Worm (Caenorhabditis elegans) whole organism, mixed stage, embryonic: Measurements from ENCODE around the gene F09C6.15.
"Not testable (repeated sequence)": the region's sequence is repeated elsewhere in the genome, so short reads cannot be mapped to it uniquely, and the experiment has no call there.

Experiments
- M03D4.4 ChIP-seq: sonication (generic microtip); optimal IDR thresholded peaks from 2 replicates; lab custom pipeline; 2017; ENCODE audit warnings: mild to moderate bottlenecking, missing genetic modification characterization, missing compliant biosample characterization
- bed-3 ChIP-seq: fragments of 200-800 bp; sonication (Bioruptor generic); optimal IDR thresholded peaks from 3 replicates; lab custom pipeline; 2018; ENCODE audit warnings: mild to moderate bottlenecking, missing genetic modification characterization, moderate library complexity, missing compliant biosample characterization
- blmp-1 ChIP-seq: fragments of 150-350 bp; optimal IDR thresholded peaks from 2 replicates; lab custom pipeline; 2014; ENCODE audit warnings: missing biosample characterization, missing genetic modification characterization
- ceh-39 ChIP-seq: fragments of 150-350 bp; optimal IDR thresholded peaks from 2 replicates; lab custom pipeline; 2014; ENCODE audit warnings: missing biosample characterization, missing genetic modification characterization
- ceh-43 ChIP-seq: fragments of 200-800 bp; sonication (Bioruptor generic); optimal IDR thresholded peaks from 2 replicates; lab custom pipeline; 2018; ENCODE audit warnings: mild to moderate bottlenecking, missing genetic modification characterization, moderate library complexity, missing compliant biosample characterization
- cnd-1 ChIP-seq: fragments of 200-800 bp; sonication (Bioruptor generic); optimal IDR thresholded peaks from 2 replicates; lab custom pipeline; 2018; ENCODE audit warnings: mild to moderate bottlenecking, missing genetic modification characterization, missing compliant biosample characterization
- flh-1 ChIP-seq: fragments of 200-800 bp; sonication (Bioruptor generic); optimal IDR thresholded peaks from 2 replicates; lab custom pipeline; 2018; ENCODE audit warnings: mild to moderate bottlenecking, missing genetic modification characterization, moderate library complexity, missing compliant biosample characterization
- ham-2 ChIP-seq: fragments of 200-800 bp; sonication (Bioruptor generic); optimal IDR thresholded peaks from 2 replicates; lab custom pipeline; 2018; ENCODE audit warnings: mild to moderate bottlenecking, missing genetic modification characterization, missing compliant biosample characterization
- hlh-1 ChIP-seq: fragments of 150-350 bp; optimal IDR thresholded peaks from 2 replicates; lab custom pipeline; 2014; ENCODE audit warnings: missing biosample characterization, missing genetic modification reagents, missing genetic modification characterization
- lin-13 ChIP-seq: fragments of 150-350 bp; optimal IDR thresholded peaks from 2 replicates; lab custom pipeline; 2014; ENCODE audit warnings: missing biosample characterization, missing genetic modification characterization
- lin-32 ChIP-seq: fragments of 200-800 bp; sonication (Bioruptor generic); optimal IDR thresholded peaks from 2 replicates; lab custom pipeline; 2018; ENCODE audit warnings: mild to moderate bottlenecking, missing genetic modification characterization, missing compliant biosample characterization
- mls-2 ChIP-seq: sonication (generic microtip); optimal IDR thresholded peaks from 2 replicates; lab custom pipeline; 2016; ENCODE audit warnings: mild to moderate bottlenecking, missing genetic modification characterization, moderate library complexity, missing compliant biosample characterization
- nhr-237 ChIP-seq: fragments of 150-350 bp; optimal IDR thresholded peaks from 2 replicates; lab custom pipeline; 2014; ENCODE audit warnings: missing biosample characterization, missing genetic modification characterization
- nhr-28 ChIP-seq: fragments of 150-350 bp; optimal IDR thresholded peaks from 2 replicates; lab custom pipeline; 2014; ENCODE audit warnings: missing biosample characterization, missing genetic modification characterization
- nhr-76 ChIP-seq: sonication (generic microtip); optimal IDR thresholded peaks from 2 replicates; lab custom pipeline; 2017; ENCODE audit warnings: missing biosample characterization, missing genetic modification characterization
- sem-2 ChIP-seq: fragments of 200-800 bp; sonication (Bioruptor generic); optimal IDR thresholded peaks from 2 replicates; lab custom pipeline; 2018; ENCODE audit warnings: mild to moderate bottlenecking, missing genetic modification characterization, missing compliant biosample characterization
- sptf-1 ChIP-seq: sonication (generic microtip); optimal IDR thresholded peaks from 2 replicates; lab custom pipeline; 2017; ENCODE audit warnings: mild to moderate bottlenecking, missing genetic modification characterization, moderate library complexity, missing compliant biosample characterization
- tbx-8 ChIP-seq: fragments of 200-800 bp; sonication (Bioruptor generic); optimal IDR thresholded peaks from 2 replicates; lab custom pipeline; 2018; ENCODE audit warnings: mild to moderate bottlenecking, missing genetic modification characterization, moderate library complexity, missing compliant biosample characterization
- unc-62 ChIP-seq: fragments of 150-350 bp; optimal IDR thresholded peaks from 2 replicates; lab custom pipeline; 2014; ENCODE audit warnings: missing biosample characterization, missing genetic modification reagents, missing genetic modification characterization
- zip-8 ChIP-seq: fragments of 150-350 bp; optimal IDR thresholded peaks from 2 replicates; lab custom pipeline; 2014; ENCODE audit warnings: missing biosample characterization, missing genetic modification characterization

Gene F09C6.15

DNA sequence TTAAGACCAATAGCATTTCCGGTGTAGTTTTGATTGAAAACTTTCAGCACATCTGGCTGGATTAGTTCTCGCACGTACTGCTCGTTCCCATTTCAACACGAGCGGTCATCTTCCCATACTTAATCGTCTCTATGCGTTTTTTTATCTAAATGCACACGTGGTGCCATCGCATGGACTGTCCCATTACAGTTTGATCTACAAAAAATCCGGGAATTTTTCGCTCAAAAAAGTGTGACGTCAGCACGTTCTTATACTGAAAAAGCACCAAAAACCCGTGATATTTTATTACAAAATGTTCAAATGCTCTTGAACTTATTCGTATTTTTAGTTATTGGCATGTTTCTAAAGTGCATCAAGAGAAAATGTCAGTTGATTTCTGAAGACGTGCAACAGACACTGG lies 28.4 kb downstream of the F09C6.15 start, which contains the start of gene Y102A5C.4:
Y102A5C.4 (plus strand) TSS at position 301 of the 400 bp plus-strand sequence.
- TF ChIP-seq mls-2 (no peak), bed-3 (GFP tag; lab: Kevin White, UChicago) (no peak), lin-32 (GFP tag; lab: Kevin White, UChicago) (no peak), cnd-1 (tag; lab: Kevin White, UChicago) (no peak), blmp-1 (tag; lab: Kevin White, UChicago) (no peak), hlh-1 (no peak), flh-1 (GFP tag; lab: Kevin White, UChicago) (no peak), ceh-43 (GFP tag; lab: Kevin White, UChicago) (no peak), nhr-76 (no peak), nhr-237 (tag; lab: Kevin White, UChicago) (no peak), zip-8 (tag; lab: Kevin White, UChicago) (no peak), unc-62 (GFP tag; lab: Kevin White, UChicago) (no peak), M03D4.4 (tag; lab: Kevin White, UChicago) (no peak)

DNA sequence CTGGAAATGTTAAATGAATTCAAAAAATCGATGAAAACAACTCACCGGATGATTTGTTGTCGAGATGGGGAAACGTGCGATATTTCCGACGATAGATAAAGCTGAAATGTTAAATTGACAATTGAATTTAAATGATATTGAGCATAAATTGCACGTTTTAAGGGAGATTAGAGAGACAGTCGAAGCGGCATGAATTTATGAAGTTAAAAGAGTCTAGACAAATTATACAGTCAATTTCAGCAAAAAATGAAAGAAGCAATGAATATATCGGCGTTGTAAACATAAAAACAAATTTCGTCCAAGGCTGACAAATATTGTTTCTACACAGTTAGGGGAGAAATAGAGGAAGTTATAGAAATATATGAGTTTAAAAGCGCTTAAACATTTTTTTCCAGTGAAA lies 33.8 kb downstream of the F09C6.15 start, which contains the start of gene Y102A5C.36:
Y102A5C.36 (minus strand) TSS at position 101 of the 400 bp plus-strand sequence.
- no peak for TF ChIP-seq tbx-8 (GFP tag; lab: Kevin White, UChicago)
- TF ChIP-seq cnd-1 (tag; lab: Kevin White, UChicago): no peak
- no peak for TF ChIP-seq M03D4.4 (tag; lab: Kevin White, UChicago)
- no peak for TF ChIP-seq nhr-76
- no peak for TF ChIP-seq lin-32 (GFP tag; lab: Kevin White, UChicago)
- TF ChIP-seq sptf-1: no peak
- no peak for TF ChIP-seq nhr-28
- TF ChIP-seq bed-3 (GFP tag; lab: Kevin White, UChicago): no peak
- TF ChIP-seq lin-13 (tag; lab: Kevin White, UChicago): no peak
- TF ChIP-seq ham-2 (GFP tag; lab: Kevin White, UChicago): no peak
- TF ChIP-seq sem-2 (GFP tag; lab: Kevin White, UChicago): no peak
- no peak for TF ChIP-seq flh-1 (GFP tag; lab: Kevin White, UChicago)
- TF ChIP-seq zip-8 (tag; lab: Kevin White, UChicago): no peak
- TF ChIP-seq hlh-1: no peak

DNA sequence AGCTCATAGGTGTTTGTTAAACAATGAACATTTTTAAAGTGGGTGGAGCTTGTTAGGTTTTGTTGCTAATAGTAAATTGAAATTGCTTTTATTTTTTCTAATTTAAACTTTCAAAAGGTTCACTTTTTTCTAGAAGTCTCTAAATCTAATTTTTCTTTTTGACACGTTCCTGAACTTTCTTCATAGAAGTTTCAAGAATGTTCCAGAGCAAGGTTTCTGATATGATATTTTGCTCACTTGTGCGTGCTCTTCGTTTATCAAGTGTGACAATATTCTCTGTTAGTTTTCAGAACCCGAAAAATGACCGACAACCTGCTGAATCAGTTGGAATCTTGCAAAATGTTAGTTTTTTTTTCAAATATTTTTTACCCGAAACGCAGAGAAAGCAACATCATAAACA lies 45.2 kb downstream of the F09C6.15 start, which contains the start of gene fbxa-148:
fbxa-148 (plus strand) TSS at position 301 of the 400 bp plus-strand sequence.
- not testable (repeated sequence) for TF ChIP-seq ceh-39; ceh-43 (GFP tag; lab: Kevin White, UChicago); nhr-28
